Worm (Caenorhabditis elegans) whole organism, L1 larva: ENCODE measurements around the gene fbxc-40.

Experiments used
- C34B4.2 ChIP-seq: sonication (generic microtip); optimal IDR thresholded peaks from 2 replicates; lab custom pipeline; 2017; ENCODE audit warnings: mild to moderate bottlenecking, missing genetic modification characterization, missing compliant biosample characterization
- Y116A8C.19 ChIP-seq: sonication (generic microtip); optimal IDR thresholded peaks from 2 replicates; lab custom pipeline; 2016; ENCODE audit warnings: missing compliant biosample characterization, missing genetic modification characterization, borderline replicate concordance
- aha-1 ChIP-seq: fragments of 150-350 bp; optimal IDR thresholded peaks from 2 replicates; lab custom pipeline; 2014; ENCODE audit warnings: missing biosample characterization, missing genetic modification characterization
- ama-1 ChIP-seq: fragments of 150-350 bp; optimal IDR thresholded peaks from 2 replicates; lab custom pipeline; 2014
- blmp-1 ChIP-seq: fragments of 150-350 bp; optimal IDR thresholded peaks from 2 replicates; lab custom pipeline; 2014; ENCODE audit warnings: missing biosample characterization, missing genetic modification characterization
- ceh-88 ChIP-seq: fragments of 200-800 bp; sonication (Bioruptor generic); IDR thresholded peaks from 2 replicates; pipeline ENCODE4 v1.3.6; 2022; ENCODE audit warnings: missing genetic modification characterization, missing compliant biosample characterization
- ceh-90 ChIP-seq: sonication (generic microtip); optimal IDR thresholded peaks from 2 replicates; lab custom pipeline; 2016; ENCODE audit warnings: missing genetic modification characterization, missing compliant biosample characterization
- ces-1 ChIP-seq: fragments of 150-350 bp; optimal IDR thresholded peaks from 2 replicates; lab custom pipeline; 2014; ENCODE audit warnings: missing biosample characterization, missing genetic modification reagents, missing genetic modification characterization
- efl-1 ChIP-seq, 4 experiments: fragments of 150-350 bp; optimal IDR thresholded peaks in 3 of 4; peaks in 1 of 4; 1 replicate in 1 of 4; 2 replicates in 3 of 4; lab custom pipeline; 2014; ENCODE audit warnings: missing biosample characterization in 2 of 4, missing genetic modification characterization in 2 of 4, missing genetic modification reagents in 2 of 4
- efl-3 ChIP-seq: fragments of 200-800 bp; sonication (Bioruptor generic); optimal IDR thresholded peaks from 2 replicates; lab custom pipeline; 2018; ENCODE audit warnings: mild to moderate bottlenecking, missing genetic modification characterization, missing compliant biosample characterization
- elt-2 ChIP-seq: sonication (generic microtip); optimal IDR thresholded peaks from 2 replicates; lab custom pipeline; 2016; ENCODE audit warnings: missing genetic modification characterization, mild to moderate bottlenecking, inconsistent platforms, missing compliant biosample characterization, missing genetic modification reagents
- grh-1 ChIP-seq: fragments of 200-800 bp; sonication (Bioruptor generic); IDR thresholded peaks from 2 replicates; pipeline ENCODE4 v1.3.6; 2022; ENCODE audit warnings: missing genetic modification reagents, missing genetic modification characterization, missing compliant biosample characterization
- hlh-17 ChIP-seq: fragments of 200-800 bp; sonication (Bioruptor generic); optimal IDR thresholded peaks from 2 replicates; lab custom pipeline; 2018; ENCODE audit warnings: missing genetic modification characterization, mild to moderate bottlenecking, missing compliant biosample characterization, moderate library complexity, borderline replicate concordance
- hpl-2 ChIP-seq: fragments of 150-350 bp; optimal IDR thresholded peaks from 2 replicates; lab custom pipeline; 2014; ENCODE audit warnings: missing biosample characterization, missing genetic modification reagents, missing genetic modification characterization
- irx-1 ChIP-seq: sonication (generic microtip); optimal IDR thresholded peaks from 2 replicates; lab custom pipeline; 2016; ENCODE audit warnings: missing genetic modification characterization, missing compliant biosample characterization
- isw-1 ChIP-seq: fragments of 200-800 bp; sonication (Bioruptor generic); IDR thresholded peaks from 2 replicates; pipeline ENCODE4 v1.3.6; 2022; ENCODE audit warnings: missing genetic modification characterization, missing compliant biosample characterization
- jun-1 ChIP-seq: fragments of 150-350 bp; optimal IDR thresholded peaks from 2 replicates; lab custom pipeline; 2014; ENCODE audit warnings: missing biosample characterization, missing genetic modification reagents, missing genetic modification characterization
- lin-13 ChIP-seq: fragments of 150-350 bp; optimal IDR thresholded peaks from 2 replicates; lab custom pipeline; 2014; ENCODE audit warnings: missing biosample characterization, missing genetic modification reagents, missing genetic modification characterization
- lin-14 ChIP-seq: fragments of 200-800 bp; sonication (Bioruptor generic); optimal IDR thresholded peaks from 2 replicates; lab custom pipeline; 2018; ENCODE audit warnings: mild to moderate bottlenecking, missing genetic modification characterization, moderate library complexity, missing compliant biosample characterization
- lin-35 ChIP-seq, 2 experiments: fragments of 150-350 bp; optimal IDR thresholded peaks; 2 replicates each; lab custom pipeline; 2014; ENCODE audit warnings: missing biosample characterization in 2 of 2, missing genetic modification characterization in 2 of 2, missing genetic modification reagents in 2 of 2
- lir-3 ChIP-seq: sonication (generic microtip); optimal IDR thresholded peaks from 2 replicates; lab custom pipeline; 2016; ENCODE audit warnings: mild to moderate bottlenecking, missing genetic modification characterization, moderate library complexity, missing compliant biosample characterization; ENCODE audit not compliant: poor library complexity
- lsy-2 ChIP-seq, 2 experiments: fragments of 150-350 bp; optimal IDR thresholded peaks; 2 replicates each; lab custom pipeline; 2014; ENCODE audit warnings: missing biosample characterization in 2 of 2, missing genetic modification characterization in 2 of 2
- mab-9 ChIP-seq: fragments of 200-800 bp; sonication (Bioruptor generic); IDR thresholded peaks from 2 replicates; pipeline ENCODE4 v1.3.6; 2022; ENCODE audit warnings: missing genetic modification reagents, missing genetic modification characterization, missing compliant biosample characterization
- nhr-237 ChIP-seq: fragments of 150-350 bp; optimal IDR thresholded peaks from 2 replicates; lab custom pipeline; 2014; ENCODE audit warnings: missing biosample characterization, missing genetic modification characterization
- nhr-76 ChIP-seq: sonication (generic microtip); optimal IDR thresholded peaks from 2 replicates; lab custom pipeline; 2017; ENCODE audit warnings: missing biosample characterization, missing genetic modification characterization
- nhr-77 ChIP-seq: fragments of 150-350 bp; optimal IDR thresholded peaks from 2 replicates; lab custom pipeline; 2014; ENCODE audit warnings: missing biosample characterization, missing genetic modification characterization
- nhr-84 ChIP-seq: sonication (generic microtip); optimal IDR thresholded peaks from 2 replicates; lab custom pipeline; 2017; ENCODE audit warnings: missing biosample characterization, missing genetic modification characterization
- nhr-85 ChIP-seq: sonication (generic microtip); peaks from one replicate; lab custom pipeline; 2016; ENCODE audit warnings: missing genetic modification characterization, inconsistent platforms, missing compliant biosample characterization
- pqm-1 ChIP-seq: sonication (generic microtip); optimal IDR thresholded peaks from 3 replicates; lab custom pipeline; 2017; ENCODE audit warnings: missing biosample characterization, missing genetic modification characterization
- sox-4 ChIP-seq: sonication (generic microtip); optimal IDR thresholded peaks from 2 replicates; lab custom pipeline; 2016; ENCODE audit warnings: missing genetic modification characterization, missing compliant biosample characterization
- sptf-1 ChIP-seq: fragments of 150-350 bp; optimal IDR thresholded peaks from 2 replicates; lab custom pipeline; 2014; ENCODE audit warnings: missing biosample characterization, missing genetic modification characterization
- tbx-2 ChIP-seq: sonication (generic microtip); optimal IDR thresholded peaks from 2 replicates; lab custom pipeline; 2016; ENCODE audit warnings: missing genetic modification characterization, missing compliant biosample characterization
- tlp-1 ChIP-seq: fragments of 150-350 bp; optimal IDR thresholded peaks from 2 replicates; lab custom pipeline; 2014; ENCODE audit warnings: missing biosample characterization, missing genetic modification characterization
- unc-62 ChIP-seq: fragments of 150-350 bp; optimal IDR thresholded peaks from 2 replicates; lab custom pipeline; 2014; ENCODE audit warnings: missing biosample characterization, missing genetic modification reagents, missing genetic modification characterization
- unc-86 ChIP-seq: sonication (generic microtip); optimal IDR thresholded peaks from 2 replicates; lab custom pipeline; 2016; ENCODE audit warnings: missing genetic modification characterization, missing compliant biosample characterization
- vab-15 ChIP-seq: sonication (generic microtip); optimal IDR thresholded peaks from 2 replicates; lab custom pipeline; 2017; ENCODE audit warnings: missing genotype, mild to moderate bottlenecking, missing genetic modification characterization, missing compliant biosample characterization
- xbp-1 ChIP-seq: sonication (generic microtip); optimal IDR thresholded peaks from 2 replicates; lab custom pipeline; 2016; ENCODE audit warnings: missing genetic modification characterization, missing compliant biosample characterization
- ztf-11 ChIP-seq, 2 experiments: sonication (generic microtip); optimal IDR thresholded peaks; 2 replicates each; lab custom pipeline; 2016 to 2017; ENCODE audit warnings: missing genetic modification characterization in 2 of 2, missing biosample characterization in 1 of 2, missing compliant biosample characterization in 1 of 2
- ztf-4 ChIP-seq: fragments of 150-350 bp; optimal IDR thresholded peaks from 2 replicates; lab custom pipeline; 2014; ENCODE audit warnings: missing biosample characterization, missing genetic modification characterization

The fbxc-40 gene

DNA sequence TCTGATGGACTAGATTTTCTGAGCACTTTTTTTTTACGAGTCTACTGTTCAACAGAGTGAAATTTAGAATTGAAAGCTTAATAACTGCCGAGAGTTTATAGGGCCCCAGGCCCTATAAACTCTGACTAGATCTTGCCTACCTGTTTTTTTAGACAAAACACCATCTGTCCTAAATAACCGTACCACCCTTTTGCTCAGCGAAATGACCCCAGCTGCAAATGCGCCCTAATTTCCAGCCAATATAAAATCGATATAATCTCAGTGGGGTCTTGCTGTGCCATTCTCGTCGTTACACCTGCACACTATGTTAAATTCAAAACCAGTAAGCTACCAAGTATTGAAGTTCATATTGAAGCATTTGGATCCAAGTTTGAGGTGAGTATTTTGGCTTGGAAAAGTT is 11.8 kb upstream of the fbxc-40 start, which contains the start of gene fbxc-14:
Gene fbxc-14 (plus strand): TSS at position 301 of the 400 bp plus-strand sequence.
- TF ChIP-seq vab-15 (tag; lab: Kevin White, UChicago), result no peak
- no peak for TF ChIP-seq ama-1 (lab: Kevin White, UChicago)
- no peak for TF ChIP-seq lin-35 (GFP tag; optimal IDR thresholded peaks at IDR 0.05; lab: Kevin White, UChicago)
- TF ChIP-seq lir-3, result no peak
- no peak for TF ChIP-seq jun-1
- no peak for TF ChIP-seq nhr-76 (tag; lab: Kevin White, UChicago)
- TF ChIP-seq sptf-1 (tag; lab: Kevin White, UChicago), result no peak

ce11 chrII:979135-979534 is 6.7 kb upstream of the fbxc-40 start, which contains the start of the genes fbxc-17 and fbxc-15:
Gene fbxc-17 (minus strand): TSS chrII:979235.
Gene fbxc-15 (plus strand): TSS chrII:979423.
- no peak for TF ChIP-seq nhr-77 (tag; lab: Kevin White, UChicago)
- no peak for TF ChIP-seq sox-4 (tag; lab: Kevin White, UChicago)
- no peak for TF ChIP-seq lin-13
- TF ChIP-seq ceh-90 (tag; lab: Kevin White, UChicago), result no peak
- TF ChIP-seq hpl-2, result no peak
- no peak for TF ChIP-seq xbp-1
- TF ChIP-seq lsy-2 (tag; optimal IDR thresholded peaks at IDR 0.05; lab: Kevin White, UChicago), result no peak
- no peak for TF ChIP-seq tlp-1 (tag; lab: Kevin White, UChicago)
- no peak for TF ChIP-seq hlh-17 (GFP tag; lab: Kevin White, UChicago)
- no peak for TF ChIP-seq C34B4.2
- no peak for TF ChIP-seq efl-1 (optimal IDR thresholded peaks at IDR 0.05; lab: Kevin White, UChicago)
- TF ChIP-seq efl-1 (GFP tag; optimal IDR thresholded peaks at IDR 0.05 in 1 of 2; lab: Kevin White, UChicago), result no peak

DNA sequence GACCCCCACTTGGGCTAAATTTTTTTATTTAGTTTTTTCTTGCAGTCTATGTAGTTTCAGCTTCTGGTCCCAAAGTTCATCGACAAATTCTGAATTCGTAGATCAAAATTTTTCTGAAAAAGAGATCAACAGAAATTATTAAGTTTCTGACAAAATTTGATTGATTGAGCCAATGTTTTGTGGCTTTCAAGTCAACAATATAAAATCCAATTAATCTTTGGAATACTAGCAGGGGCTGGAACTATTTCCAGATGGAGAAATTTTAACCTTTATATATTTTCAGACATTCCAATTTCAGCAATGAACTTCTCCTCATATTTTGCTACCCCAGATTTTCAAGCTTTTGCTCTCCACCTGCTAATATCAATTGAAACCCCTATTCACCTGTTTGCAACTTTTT is 3.0 kb upstream of the fbxc-40 start, which contains the start of gene srh-274:
Gene srh-274 (plus strand): TSS at position 301 of the 400 bp plus-strand sequence.
- TF ChIP-seq nhr-84 (tag; lab: Kevin White, UChicago) (no peak), hpl-2 (no peak), lsy-2 (tag; optimal IDR thresholded peaks at IDR 0.05; lab: Kevin White, UChicago) (no peak), efl-1 (optimal IDR thresholded peaks at IDR 0.05; lab: Kevin White, UChicago) (no peak), efl-1 (GFP tag; optimal IDR thresholded peaks at IDR 0.05 in 1 of 2; lab: Kevin White, UChicago) (no peak), lin-14 (GFP tag; lab: Kevin White, UChicago) (no peak), nhr-85 (no peak), mab-9 (no peak), tbx-2 (no peak), efl-3 (GFP tag; lab: Kevin White, UChicago) (no peak), ztf-11 (tag; optimal IDR thresholded peaks at IDR 0.05; lab: Kevin White, UChicago) (no peak), nhr-237 (tag; lab: Kevin White, UChicago) (no peak), ztf-4 (no peak), Y116A8C.19 (no peak), isw-1 (no peak), sptf-1 (tag; lab: Kevin White, UChicago) (no peak), unc-62 (GFP tag; lab: Kevin White, UChicago) (no peak)

ce11 chrII:988437-988836 is 2.6 kb downstream of the fbxc-40 start, which contains the start of gene fbxc-39:
Gene fbxc-39 (plus strand): TSS chrII:988737.
- TF ChIP-seq ces-1 (no peak), irx-1 (tag; lab: Kevin White, UChicago) (no peak), ceh-90 (tag; lab: Kevin White, UChicago) (no peak), ztf-11 (tag; optimal IDR thresholded peaks at IDR 0.05; lab: Kevin White, UChicago) (no peak), sptf-1 (tag; lab: Kevin White, UChicago) (no peak), blmp-1 (no peak), aha-1 (tag; lab: Kevin White, UChicago) (no peak), pqm-1 (no peak), nhr-77 (tag; lab: Kevin White, UChicago) (no peak), grh-1 (GFP tag; lab: Robert Waterston, UW) (no peak), elt-2 (tag; lab: Kevin White, UChicago) (no peak), lin-13 (no peak), lir-3 (no peak), nhr-84 (tag; lab: Kevin White, UChicago) (no peak), ceh-88 (no peak), lin-14 (GFP tag; lab: Kevin White, UChicago) (no peak), unc-86 (tag; lab: Kevin White, UChicago) (no peak)
